Fruit fly (Drosophila melanogaster): ENCODE results near the gene CG14841.
A peak's percentile ranks its signal among the peaks of the same experiment; 100 is the strongest.

CG14841 gene

DNA sequence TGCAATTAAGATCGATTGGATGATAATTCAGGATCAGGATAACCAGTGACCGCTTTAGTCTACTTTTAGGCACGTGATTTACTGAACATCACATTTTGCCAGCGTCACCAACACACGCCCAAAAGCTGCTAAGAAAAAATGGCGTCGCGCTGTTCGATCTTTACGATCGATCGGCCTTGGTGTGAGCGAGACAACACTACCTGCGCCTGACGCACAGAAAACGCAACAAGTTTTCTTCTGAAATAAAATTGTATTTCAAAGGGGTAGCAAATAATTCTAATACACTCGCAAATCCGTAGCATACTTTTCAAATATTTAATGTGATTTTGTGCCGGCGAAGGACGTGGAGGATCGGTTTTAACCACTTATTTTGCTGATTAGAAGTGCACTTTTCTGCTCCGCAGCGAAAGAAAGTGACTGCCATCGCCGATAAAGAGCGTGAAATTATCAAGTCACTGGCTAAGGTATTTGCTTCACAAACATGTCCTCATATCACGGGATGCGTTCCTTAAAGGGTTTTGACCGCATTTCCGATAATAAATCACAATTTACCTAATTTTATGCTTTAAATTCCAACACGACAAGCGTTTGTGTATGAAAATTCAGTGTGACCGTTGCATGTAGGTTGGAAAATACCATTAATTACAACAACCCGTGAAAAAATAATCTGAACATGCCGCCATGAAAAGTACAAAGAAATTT is 45.9 kb upstream of the CG14841 start (continued):
- TF ChIP-seq gro (GFP tag; optimal IDR thresholded peaks at IDR 0.05) (peak; percentile 42), Med (GFP tag) (peak; percentile 79), phol (tag; optimal IDR thresholded peaks at IDR 0.05) (peak; percentile 91), cad (GFP tag; optimal IDR thresholded peaks at IDR 0.05) (peak; percentile 58), MTF-1 (GFP tag; optimal IDR thresholded peaks at IDR 0.05; ENCODE audit: borderline replicate concordance) (no peak), Adf1 (GFP tag; IDR thresholded peaks at IDR 0.05) (0 out of 2 replicates have a peak, but pooled peaks have one; percentile 32), MESR4 (GFP tag; optimal IDR thresholded peaks at IDR 0.05) (peak; percentile 67), CG3995 (GFP tag; optimal IDR thresholded peaks at IDR 0.05) (peak; percentile 35), CoRest (tag; optimal IDR thresholded peaks at IDR 0.05) (peak; percentile 31), sd (tag; optimal IDR thresholded peaks at IDR 0.05) (peak; percentile 72), CG10321 (GFP tag; IDR thresholded peaks at IDR 0.05) (peak; percentile 88), grn (GFP tag; optimal IDR thresholded peaks at IDR 0.05) (peak; percentile 90), Pdp1 (GFP tag; optimal IDR thresholded peaks at IDR 0.05) (peak in 1 of 2 experiments; percentile 12), YL-1 (GFP tag; optimal IDR thresholded peaks at IDR 0.05) (peak; percentile 28), gfzf (GFP tag; optimal IDR thresholded peaks at IDR 0.05) (peak; percentile 67), Kr (GFP tag; optimal IDR thresholded peaks at IDR 0.05) (peak; percentile 87), dm (GFP tag; optimal IDR thresholded peaks at IDR 0.05) (no peak), Sin3A (optimal IDR thresholded peaks at IDR 0.05) (peak; percentile 1), GATAe (GFP tag; conservative IDR thresholded peaks at IDR 0.05) (no peak), CG12299 (tag; optimal IDR thresholded peaks at IDR 0.05) (no peak), scrt (GFP tag; optimal IDR thresholded peaks at IDR 0.05) (peak; percentile 70), HLH3B (GFP tag; IDR thresholded peaks at IDR 0.05) (no peak), pros (GFP tag; optimal IDR thresholded peaks at IDR 0.05) (peak; percentile 67), her (GFP tag; optimal IDR thresholded peaks at IDR 0.05) (peak; percentile 17), nerfin-1 (tag; optimal IDR thresholded peaks at IDR 0.05) (peak; percentile 97), CG16779 (GFP tag; IDR thresholded peaks at IDR 0.05) (no peak), CG6791 (GFP tag; IDR thresholded peaks at IDR 0.05; ENCODE audit: partially characterized antibody) (peak; percentile 55; the same call in 1 of the 3 replicates), Dref (GFP tag; IDR thresholded peaks at IDR 0.05) (peak; percentile 23), insv (GFP tag; optimal IDR thresholded peaks at IDR 0.05) (peak in 1 of 2 experiments; percentile 82), CG17186 (GFP tag; optimal IDR thresholded peaks at IDR 0.05) (peak; percentile 18), chm (GFP tag; IDR thresholded peaks at IDR 0.05) (0 out of 2 replicates have a peak, but pooled peaks have one; percentile 15), sens (GFP tag) (peak; percentile 86), CG8290 (GFP tag; optimal IDR thresholded peaks at IDR 0.05) (peak; percentile 74), CG8290 (tag; optimal IDR thresholded peaks at IDR 0.05) (peak; percentile 81 to 87), z (GFP tag; IDR thresholded peaks at IDR 0.05) (no peak), Lhr (GFP tag; optimal IDR thresholded peaks at IDR 0.05) (no peak), CG12659 (GFP tag; optimal IDR thresholded peaks at IDR 0.05) (peak; percentile 14), mirr (GFP tag; optimal IDR thresholded peaks at IDR 0.05) (peak; percentile 4), nerfin-2 (GFP tag; IDR thresholded peaks at IDR 0.05; ENCODE audit: partially characterized antibody) (peak; percentile 51; the same call in 1 of the 2 replicates), CG7556 (GFP tag; optimal IDR thresholded peaks at IDR 0.05) (no peak)

DNA sequence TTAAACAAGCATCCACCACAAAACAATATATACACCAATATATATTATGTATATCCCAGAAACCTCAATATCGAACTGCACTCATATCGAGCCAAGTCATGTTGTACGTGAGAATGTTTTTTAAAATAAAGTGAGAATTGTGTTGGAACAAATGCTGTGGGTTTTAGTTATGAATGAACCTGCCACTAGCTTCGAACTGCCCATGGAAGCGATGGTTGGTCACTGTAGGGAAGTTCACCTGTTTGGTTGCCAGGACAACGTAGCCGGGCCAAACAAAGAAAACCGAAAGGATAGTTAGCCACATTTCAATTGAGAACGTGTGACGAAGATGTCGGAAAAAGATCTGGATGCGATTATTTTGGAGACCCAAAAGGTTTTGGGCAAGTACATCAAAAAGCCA is 39.9 kb upstream of the CG14841 start, which contains the start of gene IFT54:
Gene IFT54, plus strand, starts transcription at position 301 of the 400 bp plus-strand sequence.
- TF ChIP-seq Optix (GFP tag; IDR thresholded peaks at IDR 0.05) (no peak), sob (GFP tag; IDR thresholded peaks at IDR 0.05) (0 out of 2 replicates have a peak, but pooled peaks have one; percentile 14), Sry-β (GFP tag; optimal IDR thresholded peaks at IDR 0.05) (no peak), seq (GFP tag; IDR thresholded peaks at IDR 0.05) (no peak), Rfx (GFP tag; IDR thresholded peaks at IDR 0.05) (peak; percentile 24; the same call in 1 of the 2 replicates)

Data from whole organism, embryonic.